Fruit fly (Drosophila melanogaster) whole organism, embryonic: Measurements from ENCODE around the gene CG14695.

ENCODE experiments used
- BEAF-32 ChIP-seq: fragments of 200-800 bp; sonication (Bioruptor generic); optimal IDR thresholded peaks from 3 replicates; lab custom pipeline; 2017; ENCODE audit warnings: missing biosample characterization, missing genetic modification characterization, mild to moderate bottlenecking, moderate library complexity, missing genetic modification reagents
- CG10267 ChIP-seq: fragments of 200-800 bp; sonication (Bioruptor generic); optimal IDR thresholded peaks from 2 replicates; lab custom pipeline; 2018; ENCODE audit warnings: missing biosample characterization, mild to moderate bottlenecking, missing genetic modification characterization, moderate library complexity
- CG10462 ChIP-seq: fragments of 200-800 bp; sonication (Bioruptor generic); optimal IDR thresholded peaks from 2 replicates; lab custom pipeline; 2016; ENCODE audit warnings: missing biosample characterization, missing genetic modification characterization
- CG11723 ChIP-seq: fragments of 200-800 bp; sonication (Bioruptor generic); optimal IDR thresholded peaks from 2 replicates; lab custom pipeline; 2017; ENCODE audit warnings: missing biosample characterization, mild to moderate bottlenecking, missing genetic modification characterization
- CG12299 ChIP-seq: fragments of 200-800 bp; sonication (Bioruptor generic); optimal IDR thresholded peaks from 2 replicates; lab custom pipeline; 2018; ENCODE audit warnings: missing biosample characterization, mild to moderate bottlenecking, missing genetic modification characterization
- CG12391 ChIP-seq: fragments of 200-800 bp; sonication (Bioruptor generic); optimal IDR thresholded peaks from 3 replicates; lab custom pipeline; 2018; ENCODE audit warnings: missing biosample characterization, mild to moderate bottlenecking, missing genetic modification characterization, moderate library complexity
- CG14710 ChIP-seq: fragments of 200-800 bp; sonication (Bioruptor generic); optimal IDR thresholded peaks from 3 replicates; lab custom pipeline; 2019; ENCODE audit warnings: missing biosample characterization, mild to moderate bottlenecking, missing genetic modification characterization, moderate library complexity
- CG17361 ChIP-seq: fragments of 200-800 bp; sonication (Bioruptor generic); IDR thresholded peaks from 3 replicates; pipeline ENCODE4 v1.3.6; 2022; ENCODE audit warnings: missing biosample characterization, missing genetic modification characterization
- CG31224 ChIP-seq: fragments of 200-800 bp; sonication (Bioruptor generic); IDR thresholded peaks from 2 replicates; pipeline ENCODE4 v1.3.6; 2022; ENCODE audit warnings: missing biosample characterization, missing genetic modification characterization
- CG32532 ChIP-seq: fragments of 200-800 bp; sonication (Bioruptor generic); IDR thresholded peaks from 2 replicates; pipeline ENCODE4 v1.3.6; 2022; ENCODE audit warnings: missing biosample characterization, missing genetic modification characterization
- CG33213 ChIP-seq: fragments of 200-800 bp; sonication (Bioruptor generic); optimal IDR thresholded peaks from 3 replicates; lab custom pipeline; 2016; ENCODE audit warnings: missing biosample characterization, missing genetic modification characterization
- CG33557 ChIP-seq: fragments of 200-800 bp; sonication (Bioruptor generic); optimal IDR thresholded peaks from 2 replicates; lab custom pipeline; 2019; ENCODE audit warnings: missing biosample characterization, mild to moderate bottlenecking, missing genetic modification characterization, moderate library complexity
- CG34224 ChIP-seq: fragments of 200-800 bp; sonication (Bioruptor generic); IDR thresholded peaks from 3 replicates; pipeline ENCODE4 v1.3.6; 2022; ENCODE audit warnings: missing biosample characterization, missing genetic modification characterization; ENCODE audit not compliant: partially characterized antibody
- CG4328 ChIP-seq: fragments of 200-800 bp; sonication (Bioruptor generic); optimal IDR thresholded peaks from 3 replicates; lab custom pipeline; 2017; ENCODE audit warnings: missing biosample characterization, missing genetic modification reagents, missing genetic modification characterization
- CG7271 ChIP-seq: fragments of 200-800 bp; sonication (Bioruptor generic); optimal IDR thresholded peaks from 2 replicates; lab custom pipeline; 2018; ENCODE audit warnings: missing biosample characterization, mild to moderate bottlenecking, missing genetic modification characterization, moderate library complexity
- CG7556 ChIP-seq: fragments of 200-800 bp; sonication (Bioruptor generic); optimal IDR thresholded peaks from 2 replicates; lab custom pipeline; 2017; ENCODE audit warnings: missing biosample characterization, mild to moderate bottlenecking, missing genetic modification characterization
- CG7928 ChIP-seq: fragments of 200-800 bp; sonication (Bioruptor generic); optimal IDR thresholded peaks from 2 replicates; lab custom pipeline; 2017; ENCODE audit warnings: missing biosample characterization, mild to moderate bottlenecking, missing genetic modification characterization
- CG9727 ChIP-seq: fragments of 200-800 bp; sonication (Bioruptor generic); optimal IDR thresholded peaks from 3 replicates; lab custom pipeline; 2017; ENCODE audit warnings: missing biosample characterization, mild to moderate bottlenecking, missing genetic modification characterization
- CrebB ChIP-seq: fragments of 200-800 bp; sonication (Bioruptor generic); optimal IDR thresholded peaks from 3 replicates; lab custom pipeline; 2018; ENCODE audit warnings: missing biosample characterization, mild to moderate bottlenecking, missing genetic modification characterization
- Dek ChIP-seq: fragments of 200-800 bp; sonication (Bioruptor generic); optimal IDR thresholded peaks from 3 replicates; lab custom pipeline; 2019; ENCODE audit warnings: missing biosample characterization, mild to moderate bottlenecking, missing genetic modification characterization, moderate library complexity
- Ets97D ChIP-seq: fragments of 200-800 bp; sonication (Bioruptor generic); optimal IDR thresholded peaks from 3 replicates; lab custom pipeline; 2016; ENCODE audit warnings: missing biosample characterization, missing genetic modification characterization
- H15 ChIP-seq: fragments of 200-800 bp; sonication (Bioruptor generic); IDR thresholded peaks from 3 replicates; pipeline ENCODE4 v1.3.6; 2022; ENCODE audit warnings: missing biosample characterization, missing genetic modification characterization
- HHEX ChIP-seq: fragments of 200-800 bp; sonication (Bioruptor generic); optimal IDR thresholded peaks from 3 replicates; lab custom pipeline; 2017; ENCODE audit warnings: missing biosample characterization, mild to moderate bottlenecking, missing genetic modification characterization, missing genetic modification reagents
- Hsf ChIP-seq: fragments of 200-800 bp; sonication (Bioruptor generic); optimal IDR thresholded peaks from 3 replicates; lab custom pipeline; 2016; ENCODE audit warnings: missing biosample characterization, missing genetic modification characterization
- Scr ChIP-seq: fragments of 200-800 bp; sonication (Bioruptor generic); IDR thresholded peaks from 2 replicates; pipeline ENCODE4 v1.3.6; 2022; ENCODE audit warnings: missing biosample characterization, missing genetic modification characterization; ENCODE audit not compliant: partially characterized antibody
- Spps ChIP-seq: fragments of 200-800 bp; sonication (Bioruptor generic); optimal IDR thresholded peaks from 2 replicates; lab custom pipeline; 2018; ENCODE audit warnings: missing biosample characterization, mild to moderate bottlenecking, missing genetic modification characterization
- TFAM ChIP-seq: fragments of 200-800 bp; sonication (Bioruptor generic); optimal IDR thresholded peaks from 2 replicates; lab custom pipeline; 2017; ENCODE audit warnings: missing biosample characterization, missing genetic modification characterization, inconsistent platforms
- Xbp1 ChIP-seq: fragments of 200-800 bp; sonication (Bioruptor generic); optimal IDR thresholded peaks from 3 replicates; lab custom pipeline; 2016; ENCODE audit warnings: missing biosample characterization, mild to moderate bottlenecking, missing genetic modification characterization
- aop ChIP-seq: fragments of 200-800 bp; sonication (Bioruptor generic); IDR thresholded peaks from 2 replicates; pipeline ENCODE4 v1.3.6; 2022; ENCODE audit warnings: missing biosample characterization, missing genetic modification characterization
- caup ChIP-seq: fragments of 200-800 bp; sonication (Bioruptor generic); optimal IDR thresholded peaks from 3 replicates; lab custom pipeline; 2017; ENCODE audit warnings: missing biosample characterization, mild to moderate bottlenecking, missing genetic modification characterization, moderate library complexity; ENCODE audit not compliant: severe bottlenecking
- corto ChIP-seq: fragments of 200-800 bp; sonication (Bioruptor generic); optimal IDR thresholded peaks from 2 replicates; lab custom pipeline; 2016; ENCODE audit warnings: missing biosample characterization, mild to moderate bottlenecking, missing genetic modification characterization, moderate library complexity
- cwo ChIP-seq: fragments of 200-800 bp; sonication (Bioruptor generic); optimal IDR thresholded peaks from 3 replicates; lab custom pipeline; 2017; ENCODE audit warnings: missing biosample characterization, missing genetic modification characterization, mild to moderate bottlenecking, moderate library complexity, missing genetic modification reagents
- danr ChIP-seq: fragments of 200-800 bp; sonication (Bioruptor generic); IDR thresholded peaks from 2 replicates; pipeline ENCODE4 v1.3.6; 2022; ENCODE audit warnings: missing biosample characterization, missing genetic modification characterization
- jing ChIP-seq: fragments of 200-800 bp; sonication (Bioruptor generic); optimal IDR thresholded peaks from 2 replicates; lab custom pipeline; 2018; ENCODE audit warnings: missing biosample characterization, mild to moderate bottlenecking, missing genetic modification characterization
- kay ChIP-seq: fragments of 200-800 bp; sonication (Bioruptor generic); optimal IDR thresholded peaks from 2 replicates; lab custom pipeline; 2016; ENCODE audit warnings: missing biosample characterization, missing genetic modification characterization
- lilli ChIP-seq: fragments of 200-800 bp; sonication (Bioruptor generic); optimal IDR thresholded peaks from 3 replicates; lab custom pipeline; 2016; ENCODE audit warnings: missing biosample characterization, missing genetic modification characterization
- lmd ChIP-seq: fragments of 200-800 bp; sonication (Bioruptor generic); IDR thresholded peaks from 2 replicates; pipeline ENCODE4 v1.3.6; 2022; ENCODE audit warnings: missing biosample characterization, missing genetic modification characterization
- nau ChIP-seq: fragments of 200-800 bp; sonication (Bioruptor generic); optimal IDR thresholded peaks from 3 replicates; lab custom pipeline; 2017; ENCODE audit warnings: missing biosample characterization, mild to moderate bottlenecking, missing genetic modification characterization, missing genetic modification reagents
- nmo ChIP-seq: fragments of 200-800 bp; sonication (Bioruptor generic); optimal IDR thresholded peaks from 2 replicates; lab custom pipeline; 2018; ENCODE audit warnings: missing biosample characterization, mild to moderate bottlenecking, missing genetic modification characterization, moderate library complexity
- odd ChIP-seq: fragments of 200-800 bp; sonication (Bioruptor generic); optimal IDR thresholded peaks from 2 replicates; lab custom pipeline; 2017; ENCODE audit warnings: missing biosample characterization, mild to moderate bottlenecking, missing genetic modification characterization
- pho ChIP-seq: fragments of 200-800 bp; sonication (Bioruptor generic); optimal IDR thresholded peaks from 2 replicates; lab custom pipeline; 2016; ENCODE audit warnings: missing biosample characterization, missing genetic modification characterization
- prd ChIP-seq, 3 experiments: fragments of >200 bp in 2 of 3; fragments of 200-800 bp in 1 of 3; sonication (Bioruptor generic) in 1 of 3; optimal IDR thresholded peaks in 2 of 3; IDR thresholded peaks in 1 of 3; 2 replicates in 2 of 3; 3 replicates in 1 of 3; pipeline versions ENCODE4 v1.3.6 to Lab custom; 2017 to 2022; ENCODE audit warnings: missing biosample characterization in 1 of 3, missing genetic modification characterization in 1 of 3
- schlank ChIP-seq: fragments of 200-800 bp; sonication (Bioruptor generic); optimal IDR thresholded peaks from 2 replicates; lab custom pipeline; 2018; ENCODE audit warnings: missing biosample characterization, mild to moderate bottlenecking, missing genetic modification characterization
- sd ChIP-seq: fragments of 200-800 bp; sonication (Bioruptor generic); optimal IDR thresholded peaks from 3 replicates; lab custom pipeline; 2018; ENCODE audit warnings: missing biosample characterization, mild to moderate bottlenecking, missing genetic modification characterization, moderate library complexity
- sens-2 ChIP-seq: fragments of 200-800 bp; sonication (Bioruptor generic); IDR thresholded peaks from 2 replicates; pipeline ENCODE4 v1.3.6; 2022; ENCODE audit warnings: missing biosample characterization, missing genetic modification characterization
- tup ChIP-seq: fragments of 200-800 bp; sonication (Bioruptor generic); optimal IDR thresholded peaks from 2 replicates; lab custom pipeline; 2016; ENCODE audit warnings: missing biosample characterization, mild to moderate bottlenecking, missing genetic modification characterization, moderate library complexity
- twi ChIP-seq: fragments of 200-800 bp; optimal IDR thresholded peaks from 2 replicates; lab custom pipeline; 2019; ENCODE audit warnings: missing biosample characterization, mild to moderate bottlenecking, missing genetic modification characterization, moderate library complexity
- unpg ChIP-seq: fragments of 200-800 bp; sonication (Bioruptor generic); optimal IDR thresholded peaks from 3 replicates; lab custom pipeline; 2018; ENCODE audit warnings: missing biosample characterization, mild to moderate bottlenecking, missing genetic modification characterization, moderate library complexity

CG14695 gene

dm6 chr3R:10872148-10872783, 6.9 kb downstream of the CG14695 start, which contains the start of gene Fdh (continued):
- TF ChIP-seq CG11723 (GFP tag; lab: Kevin White, UChicago) (peak; percentile 28), Ets97D (GFP tag; lab: Kevin White, UChicago) (peak; percentile 95), CG14710 (tag; lab: Kevin White, UChicago) (peak; percentile 85), CG17361 (GFP tag; lab: Robert Waterston, UW) (peak; percentile 81), CG10267 (tag; lab: Kevin White, UChicago) (peak; percentile 82), CG31224 (GFP tag; lab: Robert Waterston, UW) (no peak), CG4328 (GFP tag; lab: Kevin White, UChicago) (peak; percentile 51), corto (GFP tag; lab: Kevin White, UChicago) (peak; percentile 5), twi (tag; lab: Kevin White, UChicago) (peak; percentile 47), CG34224 (GFP tag; lab: Robert Waterston, UW) (no peak), cwo (GFP tag; lab: Kevin White, UChicago) (peak; percentile 22), sens-2 (GFP tag; lab: Robert Waterston, UW) (no peak), schlank (tag; lab: Kevin White, UChicago) (peak; percentile 41), CG9727 (GFP tag; lab: Kevin White, UChicago) (peak; percentile 66), odd (GFP tag; lab: Kevin White, UChicago) (peak; percentile 62), Dek (peak; percentile 60), nau (GFP tag; lab: Kevin White, UChicago) (peak; percentile 49), lmd (GFP tag; lab: Robert Waterston, UW) (peak; percentile 32; the same call in 1 of the 2 replicates), nmo (GFP tag; lab: Kevin White, UChicago) (peak; percentile 80), kay (GFP tag; lab: Kevin White, UChicago) (no peak), prd (optimal IDR thresholded peaks at IDR 0.05; lab: Kevin White, UChicago) (no peak), prd (GFP tag; IDR thresholded peaks at IDR 0.05; lab: Robert Waterston, UW) (0 out of 3 replicates have a peak, but pooled peaks have one; percentile 16), Hsf (GFP tag; lab: Kevin White, UChicago) (peak; percentile 38), Spps (tag; lab: Kevin White, UChicago) (peak; percentile 69), CG7556 (GFP tag; lab: Kevin White, UChicago) (peak; percentile 56), HHEX (GFP tag; lab: Kevin White, UChicago) (peak; percentile 66), CG12391 (tag; lab: Kevin White, UChicago) (peak; percentile 81), BEAF-32 (GFP tag; lab: Kevin White, UChicago) (peak; percentile 22), CG33557 (GFP tag; lab: Kevin White, UChicago) (peak; percentile 76), caup (GFP tag; lab: Kevin White, UChicago) (peak; percentile 24), aop (GFP tag; lab: Robert Waterston, UW) (no peak), TFAM (GFP tag; lab: Kevin White, UChicago) (no peak), tup (GFP tag; lab: Kevin White, UChicago) (no peak), unpg (GFP tag; lab: Kevin White, UChicago) (peak; percentile 54), CG7928 (no peak), CG7271 (peak; percentile 66), H15 (GFP tag; lab: Robert Waterston, UW) (no peak), sd (tag; lab: Kevin White, UChicago) (peak; percentile 58), jing (GFP tag; lab: Kevin White, UChicago) (no peak), CG10462 (GFP tag; lab: Kevin White, UChicago) (peak; percentile 92), CrebB (peak; percentile 23), pho (no peak), CG33213 (GFP tag; lab: Kevin White, UChicago) (peak; percentile 60), Xbp1 (GFP tag; lab: Kevin White, UChicago) (peak; percentile 73), CG32532 (GFP tag; lab: Robert Waterston, UW) (peak; percentile 57; the same call in 1 of the 2 replicates), danr (GFP tag; lab: Robert Waterston, UW) (no peak), lilli (GFP tag; lab: Kevin White, UChicago) (peak; percentile 54), Scr (GFP tag; lab: Robert Waterston, UW) (no peak), CG12299 (peak; percentile 31)
